Fruit fly (Drosophila melanogaster): ENCODE data around the gene eIF5B.

DNA sequence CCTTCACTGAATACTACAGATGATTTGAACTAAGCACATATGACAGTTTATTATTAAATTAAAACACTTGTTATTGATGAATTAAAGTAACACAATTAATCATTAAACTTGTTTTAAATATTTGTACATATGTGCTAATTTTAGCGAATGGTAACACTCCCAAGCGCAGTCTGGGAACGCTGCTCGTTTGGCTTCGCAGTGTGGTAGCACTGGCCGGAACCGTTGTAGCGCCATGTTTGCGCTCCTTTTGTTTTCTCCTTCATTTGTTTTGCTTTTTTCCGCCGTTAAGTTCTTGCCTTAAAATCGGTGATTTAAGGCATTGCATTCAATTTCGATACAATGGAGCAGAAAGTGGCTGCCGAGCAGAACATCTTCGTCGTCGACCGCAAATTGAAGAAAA, 5.4 kb upstream of the eIF5B start, which contains the start of gene CycJ:
- TF ChIP-seq CG8478 (optimal IDR thresholded peaks at IDR 0.05) (no peak), CTCF (optimal IDR thresholded peaks at IDR 0.05) (no peak)
